Fruit fly (Drosophila melanogaster) S2 (cell line): ENCODE results near the gene Tm1.

Experiments
- CG8478 ChIP-seq: fragments of >200 bp; optimal IDR thresholded peaks from 2 replicates; lab custom pipeline; 2018
- CTCF ChIP-seq, 2 experiments: fragments of >200 bp; optimal IDR thresholded peaks; 2 replicates each; lab custom pipeline; 2018

Tm1 gene

dm6 chr3R:15290642-15291118 is 12.7 kb downstream of the Tm1 start, which contains the start of gene CG45218:
Gene CG45218, minus strand, starts transcription at chr3R:15290799.
- no peak for TF ChIP-seq CG8478
- no peak for TF ChIP-seq CTCF (optimal IDR thresholded peaks at IDR 0.05; lab: Kevin White, UChicago)

DNA sequence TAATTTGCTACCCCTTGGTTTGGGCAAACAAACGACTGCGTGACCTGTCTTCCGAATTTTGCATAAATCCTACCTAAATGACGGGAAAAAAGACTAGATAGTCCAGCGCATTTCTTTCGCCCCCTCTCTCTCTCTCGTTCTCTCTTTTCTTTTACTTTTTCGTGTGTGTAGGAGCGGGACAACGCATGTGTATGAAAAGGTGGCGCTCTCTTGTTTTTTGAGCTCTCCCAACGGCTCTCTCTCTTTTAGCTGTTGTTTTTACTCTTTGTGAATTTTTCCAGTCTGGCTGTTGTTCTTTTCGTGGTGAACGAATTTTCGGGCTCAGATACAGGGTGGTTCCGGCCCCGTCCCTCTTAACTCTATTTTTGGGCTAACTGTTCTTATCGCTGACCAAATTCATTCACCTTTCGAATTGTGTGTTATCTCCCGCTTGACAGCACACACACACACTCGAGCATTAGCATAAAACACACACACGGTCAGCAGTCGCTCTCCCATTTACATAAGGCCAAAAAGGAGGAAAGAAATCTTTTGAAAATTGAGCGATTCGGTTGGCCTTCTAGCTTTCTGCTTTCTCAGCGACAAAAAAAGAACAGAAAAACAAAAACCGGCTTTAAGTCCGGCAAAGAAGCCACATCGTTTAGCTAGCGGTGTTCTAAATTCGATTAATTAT is 13.7 kb downstream of the Tm1 start:
- no peak for TF ChIP-seq CTCF (optimal IDR thresholded peaks at IDR 0.05; lab: Kevin White, UChicago)
- no peak for TF ChIP-seq CG8478

- TF ChIP-seq CTCF (optimal IDR thresholded peaks at IDR 0.05; lab: Kevin White, UChicago) = no peak
- no peak for TF ChIP-seq CG8478
Measured at dm6 chr3R:15292241-15293004, 14.4 kb downstream of the Tm1 start.

- TF ChIP-seq CG8478 = no peak
Measured at dm6 chr3R:15293005-15293877, 15.2 kb downstream of the Tm1 start.

DNA sequence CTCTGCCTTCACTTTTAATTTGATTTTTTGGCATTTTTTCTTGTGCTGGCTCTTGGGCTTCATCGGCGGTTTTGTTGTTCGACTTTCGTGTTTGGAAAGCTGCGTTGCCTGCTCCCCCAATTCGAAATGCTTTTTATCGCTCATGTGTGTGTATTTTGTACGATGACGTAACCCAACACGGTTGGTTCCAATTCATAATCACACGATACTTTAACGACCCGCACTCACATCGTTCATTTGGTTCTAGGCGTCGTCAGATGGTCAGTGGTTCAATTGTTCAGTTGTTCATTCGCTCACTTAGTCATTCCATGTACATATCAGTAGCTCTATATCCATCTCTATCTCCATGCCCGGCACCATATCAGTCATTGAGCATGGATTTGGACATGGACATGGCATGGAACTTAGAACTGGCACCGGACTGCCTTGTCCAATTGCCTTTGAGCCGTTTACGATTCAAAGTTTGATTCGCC is 15.9 kb downstream of the Tm1 start:
- TF ChIP-seq CTCF (optimal IDR thresholded peaks at IDR 0.05; lab: Kevin White, UChicago) = no peak
- TF ChIP-seq CG8478 = no peak

dm6 chr3R:15297904-15298303 is 19.9 kb downstream of the Tm1 start:
- TF ChIP-seq CG8478 = no peak
- no peak for TF ChIP-seq CTCF (optimal IDR thresholded peaks at IDR 0.05; lab: Kevin White, UChicago)

DNA sequence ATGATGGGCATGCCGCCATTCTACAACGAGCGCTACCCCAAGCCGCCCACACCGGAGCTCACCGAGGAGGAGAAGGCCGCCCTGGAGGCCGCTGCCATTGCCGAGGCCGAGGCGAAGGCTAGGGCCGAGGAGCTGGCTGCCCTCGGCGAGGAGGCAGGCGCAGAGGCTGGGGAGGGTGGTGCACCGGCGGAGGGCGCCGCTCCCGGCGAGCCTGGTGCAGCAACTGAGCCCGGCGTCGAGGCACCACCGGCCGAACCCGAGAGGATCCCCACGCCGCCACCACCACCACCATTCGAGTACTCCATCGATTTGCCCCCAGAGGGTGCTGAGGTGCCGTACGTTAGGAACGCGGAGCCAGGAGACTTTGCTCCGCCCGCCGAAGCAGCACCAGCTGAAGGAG is 27.2 kb downstream of the Tm1 start:
- TF ChIP-seq CG8478 (no peak), CTCF (optimal IDR thresholded peaks at IDR 0.05; lab: Kevin White, UChicago) (no peak)

DNA sequence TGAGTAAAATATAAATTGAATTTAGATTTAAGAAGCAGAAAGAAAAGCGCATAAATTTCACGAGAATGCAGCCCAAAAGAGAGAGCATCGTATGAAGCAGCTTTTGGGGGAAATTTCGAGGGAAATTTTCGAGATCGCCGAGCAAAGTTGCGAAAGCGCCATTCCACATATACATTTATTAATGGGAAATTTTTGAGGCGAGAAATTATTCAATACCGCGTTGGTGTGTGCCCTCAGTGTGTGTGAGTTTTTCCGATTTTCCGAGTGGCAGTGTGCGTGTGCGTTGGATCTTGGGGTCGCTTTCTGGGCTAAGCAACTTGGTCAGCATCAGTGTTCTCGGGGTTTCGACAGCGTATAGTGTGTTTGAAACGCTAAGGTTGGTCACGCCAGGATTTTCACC is 31.9 kb downstream of the Tm1 start, which contains the start of gene Tm2:
Tm2 (plus strand) TSS at position 270 of the 400 bp plus-strand sequence.
- TF ChIP-seq CTCF (optimal IDR thresholded peaks at IDR 0.05; lab: Kevin White, UChicago) (no peak), CG8478 (no peak)

DNA sequence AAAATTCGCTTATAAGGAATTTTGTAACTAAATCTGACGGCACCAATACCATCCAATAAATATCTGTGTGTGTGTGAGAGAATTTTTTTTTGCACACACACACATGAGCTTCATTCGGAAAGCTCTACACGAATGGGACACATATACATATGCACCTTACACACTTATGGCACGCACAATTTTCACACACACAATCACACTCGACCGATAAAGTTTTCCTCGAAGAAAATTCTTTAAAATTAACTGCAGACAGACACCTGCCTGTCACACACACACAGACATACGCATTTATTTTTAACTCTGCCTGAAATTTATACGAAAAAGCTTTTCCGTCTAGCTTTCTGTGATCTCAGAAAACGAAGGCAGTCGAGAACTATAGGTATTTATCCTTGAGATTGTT is 32.7 kb downstream of the Tm1 start:
- TF ChIP-seq CG8478 (no peak), CTCF (optimal IDR thresholded peaks at IDR 0.05; lab: Kevin White, UChicago) (no peak)

- TF ChIP-seq CTCF (optimal IDR thresholded peaks at IDR 0.05; lab: Kevin White, UChicago) (no peak), CG8478 (no peak)
Measured at dm6 chr3R:15313836-15314235, 35.8 kb downstream of the Tm1 start.

dm6 chr3R:15316326-15316725 is 38.3 kb downstream of the Tm1 start, which contains the start of gene CG14866:
Gene CG14866, plus strand, starts transcription at chr3R:15316471.
- TF ChIP-seq CG8478 (no peak), CTCF (optimal IDR thresholded peaks at IDR 0.05; lab: Kevin White, UChicago) (no peak)

DNA sequence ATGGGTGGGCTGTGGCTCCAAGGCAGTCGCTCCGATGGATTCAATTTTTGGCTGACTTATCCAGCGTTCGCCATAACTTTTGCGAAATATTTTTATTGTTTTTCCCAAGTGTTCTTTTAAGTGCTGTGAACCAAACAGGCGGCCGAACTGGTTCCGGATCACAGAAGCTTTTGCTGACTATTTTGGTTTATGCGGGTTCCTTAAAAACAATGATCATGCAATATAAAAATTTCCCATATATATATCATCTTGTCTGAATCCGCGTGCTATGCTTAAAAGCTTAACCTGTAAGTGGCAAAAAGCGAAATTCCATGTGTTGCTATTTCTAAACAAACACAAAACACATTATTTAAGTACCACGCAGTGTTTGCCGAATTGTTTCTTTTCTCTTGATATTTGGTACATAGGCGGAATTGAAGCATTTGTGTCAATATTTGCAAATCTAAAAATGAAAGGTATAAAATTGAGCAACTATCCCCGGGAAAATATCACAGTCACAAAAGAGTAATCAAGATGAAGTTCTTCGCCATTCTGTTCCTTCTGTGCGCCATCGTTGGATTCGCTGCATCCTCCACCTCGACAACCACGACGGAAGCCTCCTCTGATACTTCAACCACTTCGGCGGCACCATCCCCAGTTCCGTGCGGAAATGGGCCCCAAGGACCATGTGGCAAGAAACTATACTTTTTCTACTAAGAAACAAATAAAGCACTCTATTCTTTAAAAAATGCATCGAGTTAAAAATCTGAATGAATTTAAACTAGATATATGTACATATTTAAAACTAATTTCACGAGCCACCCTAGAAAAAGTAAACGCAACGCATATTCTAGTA is 42.1 kb downstream of the Tm1 start, which contains the start of the genes CG6276 and CG44040:
CG6276 (minus strand) TSS at position 158 of the 835 bp plus-strand sequence.
CG44040 (plus strand) TSS at position 467 of the 835 bp plus-strand sequence.
- no peak for TF ChIP-seq CG8478
- no peak for TF ChIP-seq CTCF (optimal IDR thresholded peaks at IDR 0.05; lab: Kevin White, UChicago)

- no peak for TF ChIP-seq CG8478
- TF ChIP-seq CTCF (optimal IDR thresholded peaks at IDR 0.05; lab: Kevin White, UChicago) = no peak
Measured at dm6 chr3R:15320747-15321085, 42.7 kb downstream of the Tm1 start, which contains the start of gene ear. Gene ear, plus strand, starts transcription at chr3R:15320756.

dm6 chr3R:15328083-15328779 is 50.2 kb downstream of the Tm1 start, which contains the start of the genes CG6236 and ea:
Gene CG6236, minus strand, starts transcription at chr3R:15328269.
Gene ea, plus strand, starts transcription at chr3R:15328729.
- TF ChIP-seq CG8478 (no peak), CTCF (optimal IDR thresholded peaks at IDR 0.05; lab: Kevin White, UChicago) (no peak)
